Worm (Caenorhabditis elegans): ENCODE measurements around the gene cogc-6.

cogc-6 gene

DNA sequence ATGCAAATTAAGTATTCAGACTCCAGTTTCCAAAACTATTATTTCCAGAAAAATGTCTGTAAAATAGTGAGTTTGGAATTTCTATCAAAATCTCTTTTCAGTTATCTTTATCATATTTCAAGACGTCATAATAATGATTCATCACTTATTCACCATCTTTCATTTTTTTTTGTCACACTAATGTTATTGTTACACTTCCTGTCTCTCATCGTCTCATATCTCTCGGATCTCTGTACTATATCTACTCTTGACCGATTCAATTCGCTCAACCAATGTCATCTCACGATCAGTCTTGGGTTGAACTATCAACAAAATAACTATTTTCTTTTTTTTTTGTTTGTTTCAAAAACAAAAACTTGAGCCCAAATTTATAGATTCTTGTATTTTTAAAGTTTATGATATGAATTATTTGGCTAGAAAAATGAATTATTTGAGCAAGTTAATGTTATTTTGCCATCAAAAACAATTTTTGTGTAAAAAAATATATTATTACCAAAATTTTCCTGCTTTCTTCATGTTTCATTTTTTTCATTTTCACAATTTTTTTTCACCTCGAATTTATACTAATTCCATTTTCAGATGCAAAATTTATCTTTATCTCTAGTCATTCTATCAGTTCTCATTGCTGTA is 19.8 kb downstream of the cogc-6 start, which contains the start of gene cri-2:
Gene cri-2 (plus strand): TSS at position 580 of the 630 bp plus-strand sequence.
- no peak for TF ChIP-seq M03D4.4 (tag; optimal IDR thresholded peaks at IDR 0.05)
- TF ChIP-seq bed-3 (GFP tag; optimal IDR thresholded peaks at IDR 0.05) = no peak
- TF ChIP-seq nhr-12 (tag; optimal IDR thresholded peaks at IDR 0.05) = no peak
- peak; percentile 68 for TF ChIP-seq unc-62 (GFP tag; optimal IDR thresholded peaks at IDR 0.05)
- no peak for TF ChIP-seq ham-2 (GFP tag; optimal IDR thresholded peaks at IDR 0.05)

DNA sequence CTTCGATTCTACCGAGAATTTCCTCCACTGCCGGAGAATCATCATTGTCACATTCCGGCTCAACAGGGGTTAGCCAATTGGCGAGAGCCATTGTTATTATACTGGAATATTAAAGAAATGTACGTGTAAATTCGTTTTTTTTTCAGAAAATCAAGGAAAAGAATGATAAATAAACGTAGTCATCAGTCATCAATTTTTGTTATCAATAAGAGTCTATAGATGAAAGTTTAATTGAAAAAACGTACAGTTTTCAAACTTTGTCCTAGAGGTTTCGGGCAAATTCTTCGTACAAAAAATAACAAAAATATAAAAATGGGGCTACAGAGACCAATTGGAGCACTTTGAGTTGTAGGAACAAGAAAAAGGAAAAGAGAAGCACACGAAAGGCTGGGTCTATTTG is 22.1 kb downstream of the cogc-6 start, which contains the start of gene F20D6.11:
Gene F20D6.11 (minus strand): TSS at position 101 of the 400 bp plus-strand sequence.
- TF ChIP-seq drap-1 (GFP tag; optimal IDR thresholded peaks at IDR 0.05) (no peak), flh-1 (GFP tag; optimal IDR thresholded peaks at IDR 0.05) (no peak), ztf-11 (tag; optimal IDR thresholded peaks at IDR 0.05) (no peak), ceh-39 (tag; optimal IDR thresholded peaks at IDR 0.05) (no peak), unc-120 (tag; optimal IDR thresholded peaks at IDR 0.05; ENCODE audit: poor library complexity, severe bottlenecking) (no peak), bed-3 (GFP tag; optimal IDR thresholded peaks at IDR 0.05) (no peak), mep-1 (tag; optimal IDR thresholded peaks at IDR 0.05) (no peak)

DNA sequence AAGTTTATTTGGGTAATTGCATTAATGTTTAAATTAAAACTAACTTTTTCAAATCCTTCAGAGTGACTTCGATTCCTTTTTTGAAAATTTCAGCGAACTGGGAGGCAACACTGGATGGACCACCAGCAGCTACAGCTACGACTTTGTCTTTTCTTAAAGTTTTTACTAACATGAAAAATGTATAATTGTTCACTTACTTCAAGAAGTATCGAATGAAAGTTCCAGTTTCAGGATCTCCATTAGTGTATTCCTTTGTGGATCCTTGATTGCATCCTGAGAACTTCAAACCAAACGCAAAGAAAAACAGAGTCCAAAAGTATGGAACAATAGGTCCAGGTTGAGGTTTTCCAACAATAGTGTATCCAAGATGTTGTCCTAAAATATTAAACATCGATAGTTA is 24.1 kb downstream of the cogc-6 start:
- TF ChIP-seq lsy-2 (tag; optimal IDR thresholded peaks at IDR 0.05) (no peak), unc-62 (GFP tag; optimal IDR thresholded peaks at IDR 0.05) (no peak), elt-1 (tag; optimal IDR thresholded peaks at IDR 0.05; ENCODE audit: borderline replicate concordance, insufficient read depth) (no peak), nhr-28 (tag; optimal IDR thresholded peaks at IDR 0.05) (no peak), unc-39 (tag; optimal IDR thresholded peaks at IDR 0.05) (no peak), drap-1 (GFP tag; optimal IDR thresholded peaks at IDR 0.05) (no peak), zip-8 (tag; optimal IDR thresholded peaks at IDR 0.05) (no peak), M03D4.4 (tag; optimal IDR thresholded peaks at IDR 0.05) (no peak), elt-3 (tag; optimal IDR thresholded peaks at IDR 0.05) (no peak)

DNA sequence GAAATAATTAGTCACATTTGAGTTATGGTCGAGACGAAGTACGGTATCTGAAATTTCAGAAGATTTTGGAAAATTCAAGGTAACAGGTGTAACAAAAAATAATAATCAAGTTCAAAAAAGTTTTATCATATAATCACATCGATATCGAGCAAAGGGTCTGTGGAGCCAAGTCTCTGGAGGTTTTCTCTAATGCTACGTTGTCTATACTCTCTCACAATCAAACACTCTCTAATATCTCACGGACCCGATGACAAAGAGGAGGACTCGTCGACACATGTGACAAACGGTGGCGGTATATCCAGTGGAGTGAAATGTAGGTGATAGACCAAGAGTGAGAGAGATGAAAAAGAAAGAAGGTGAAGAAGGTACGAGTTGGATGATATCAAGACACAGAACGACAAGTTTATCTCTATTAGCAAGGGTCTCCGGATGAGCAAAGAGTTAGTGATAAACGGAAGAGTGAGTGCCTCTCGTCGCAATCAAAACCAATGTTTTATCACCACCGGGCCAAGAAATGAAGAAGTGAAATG is 25.2 kb downstream of the cogc-6 start, which contains the start of gene F20D6.10:
Gene F20D6.10 (minus strand): TSS at position 51 of the 530 bp plus-strand sequence.
- TF ChIP-seq hlh-1 (tag; optimal IDR thresholded peaks at IDR 0.05) (peak; percentile 91), sem-2 (GFP tag; optimal IDR thresholded peaks at IDR 0.05) (no peak), unc-62 (GFP tag; optimal IDR thresholded peaks at IDR 0.05) (peak; percentile 77), bed-3 (GFP tag; optimal IDR thresholded peaks at IDR 0.05) (no peak), mab-5 (tag; optimal IDR thresholded peaks at IDR 0.05) (no peak), unc-120 (tag; optimal IDR thresholded peaks at IDR 0.05; ENCODE audit: poor library complexity, severe bottlenecking) (peak; percentile 62), lsy-2 (tag; optimal IDR thresholded peaks at IDR 0.05) (no peak)

DNA sequence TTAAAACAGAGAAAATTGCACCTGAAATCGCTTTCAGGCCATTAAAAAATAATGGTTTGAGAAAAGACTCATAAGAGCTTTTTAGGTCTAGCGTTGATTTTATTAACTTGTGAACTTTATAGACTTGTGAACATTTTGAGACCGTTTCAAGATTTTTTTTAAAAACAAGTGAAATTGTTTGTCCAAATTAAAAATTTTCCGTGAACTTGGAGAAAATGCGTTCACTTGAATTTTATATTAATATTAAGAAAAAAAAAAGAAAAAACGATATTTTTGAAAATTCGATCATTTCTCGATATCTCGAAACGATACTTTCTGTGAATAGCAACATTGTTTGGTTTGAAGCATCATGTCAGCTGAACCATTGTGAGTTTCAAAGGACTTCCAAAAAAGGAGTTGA is 30.7 kb downstream of the cogc-6 start, which contains the start of gene F20D6.1:
Gene F20D6.1 (plus strand): TSS at position 301 of the 400 bp plus-strand sequence.
- TF ChIP-seq mls-2 (tag; optimal IDR thresholded peaks at IDR 0.05) (no peak), ztf-11 (tag; optimal IDR thresholded peaks at IDR 0.05) (no peak), mab-5 (tag; optimal IDR thresholded peaks at IDR 0.05) (no peak), ham-2 (GFP tag; optimal IDR thresholded peaks at IDR 0.05) (no peak), flh-1 (GFP tag; optimal IDR thresholded peaks at IDR 0.05) (no peak), sptf-1 (tag; optimal IDR thresholded peaks at IDR 0.05) (no peak), elt-3 (tag; optimal IDR thresholded peaks at IDR 0.05) (no peak), mep-1 (tag; optimal IDR thresholded peaks at IDR 0.05) (no peak), cnd-1 (tag; optimal IDR thresholded peaks at IDR 0.05) (no peak), nhr-12 (tag; optimal IDR thresholded peaks at IDR 0.05) (no peak), ceh-39 (tag; optimal IDR thresholded peaks at IDR 0.05) (no peak), nhr-2 (tag; optimal IDR thresholded peaks at IDR 0.05) (no peak), ceh-83 (GFP tag; optimal IDR thresholded peaks at IDR 0.05) (no peak), hlh-1 (tag; optimal IDR thresholded peaks at IDR 0.05) (no peak), lin-13 (tag; optimal IDR thresholded peaks at IDR 0.05) (no peak), zip-8 (tag; optimal IDR thresholded peaks at IDR 0.05) (no peak), lin-32 (GFP tag; optimal IDR thresholded peaks at IDR 0.05) (no peak), unc-39 (tag; optimal IDR thresholded peaks at IDR 0.05) (no peak)

DNA sequence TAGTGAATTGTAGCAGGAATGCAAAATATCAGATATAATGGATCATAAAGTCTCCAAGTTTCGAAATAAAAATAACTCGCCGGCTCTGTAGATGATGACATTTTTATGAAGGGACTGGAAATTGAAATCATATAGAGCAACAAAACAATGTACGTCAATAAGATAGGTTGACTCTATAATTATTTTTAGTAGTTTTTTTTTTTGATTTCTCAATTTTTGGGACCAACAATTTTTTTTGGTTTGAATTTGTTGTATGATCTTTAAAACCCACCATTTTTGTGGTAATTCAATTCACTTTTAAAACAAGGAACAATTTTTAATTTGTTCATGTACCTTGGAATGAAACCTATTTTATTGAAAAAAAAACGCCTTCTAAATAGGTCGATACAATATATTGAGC is 31.1 kb downstream of the cogc-6 start, which contains the start of gene F20D6.12:
Gene F20D6.12 (minus strand): TSS at position 101 of the 400 bp plus-strand sequence.
- no peak for TF ChIP-seq flh-1 (GFP tag; optimal IDR thresholded peaks at IDR 0.05)
- no peak for TF ChIP-seq zip-8 (tag; optimal IDR thresholded peaks at IDR 0.05)
- TF ChIP-seq nhr-76 (tag; optimal IDR thresholded peaks at IDR 0.05) = no peak
- TF ChIP-seq elt-3 (tag; optimal IDR thresholded peaks at IDR 0.05) = no peak
- no peak for TF ChIP-seq drap-1 (GFP tag; optimal IDR thresholded peaks at IDR 0.05)
- no peak for TF ChIP-seq sptf-1 (tag; optimal IDR thresholded peaks at IDR 0.05)
- no peak for TF ChIP-seq unc-120 (tag; optimal IDR thresholded peaks at IDR 0.05; ENCODE audit: poor library complexity, severe bottlenecking)
- no peak for TF ChIP-seq ham-2 (GFP tag; optimal IDR thresholded peaks at IDR 0.05)
